Fruit fly (Drosophila melanogaster) whole organism, embryonic: Measurements from ENCODE around the gene meso18E.

Source experiments
- C15 ChIP-seq: fragments of 200-800 bp; sonication (Bioruptor generic); IDR thresholded peaks from 3 replicates; pipeline ENCODE4 v1.3.6; 2022; ENCODE audit warnings: missing biosample characterization, missing genetic modification characterization
- CG10274 ChIP-seq: fragments of 200-800 bp; sonication (Bioruptor generic); optimal IDR thresholded peaks from 3 replicates; lab custom pipeline; 2017; ENCODE audit warnings: missing biosample characterization, mild to moderate bottlenecking, missing genetic modification characterization
- CG11085 ChIP-seq: fragments of 200-800 bp; sonication (Bioruptor generic); IDR thresholded peaks from 2 replicates; pipeline ENCODE4 v1.3.6; 2022; ENCODE audit warnings: missing biosample characterization, missing genetic modification characterization
- CG11723 ChIP-seq: fragments of 200-800 bp; sonication (Bioruptor generic); optimal IDR thresholded peaks from 2 replicates; lab custom pipeline; 2017; ENCODE audit warnings: missing biosample characterization, mild to moderate bottlenecking, missing genetic modification characterization
- CG13123 ChIP-seq: fragments of 200-800 bp; sonication (Bioruptor generic); optimal IDR thresholded peaks from 2 replicates; lab custom pipeline; 2016; ENCODE audit warnings: missing biosample characterization, missing genetic modification characterization
- CG14441 ChIP-seq: fragments of 200-800 bp; sonication (Bioruptor generic); IDR thresholded peaks from 2 replicates; pipeline ENCODE4 v1.3.6; 2022; ENCODE audit warnings: missing biosample characterization, missing genetic modification characterization
- CG15514 ChIP-seq: fragments of 200-800 bp; sonication (Bioruptor generic); optimal IDR thresholded peaks from 3 replicates; lab custom pipeline; 2017; ENCODE audit warnings: missing biosample characterization, missing genetic modification characterization, mild to moderate bottlenecking, moderate library complexity, missing genetic modification reagents
- CG15696 ChIP-seq: fragments of 200-800 bp; sonication (Bioruptor generic); optimal IDR thresholded peaks from 2 replicates; lab custom pipeline; 2019; ENCODE audit warnings: missing biosample characterization, mild to moderate bottlenecking, missing genetic modification characterization, moderate library complexity
- CG16813 ChIP-seq: fragments of 200-800 bp; sonication (Bioruptor generic); IDR thresholded peaks from 3 replicates; pipeline ENCODE4 v1.3.6; 2022; ENCODE audit warnings: missing biosample characterization, missing genetic modification characterization; ENCODE audit not compliant: partially characterized antibody
- CG18619 ChIP-seq: fragments of 200-800 bp; sonication (Bioruptor generic); optimal IDR thresholded peaks from 3 replicates; lab custom pipeline; 2017; ENCODE audit warnings: missing biosample characterization, mild to moderate bottlenecking, missing genetic modification characterization
- CG2116 ChIP-seq: fragments of 200-800 bp; sonication (Bioruptor generic); optimal IDR thresholded peaks from 3 replicates; lab custom pipeline; 2018; ENCODE audit warnings: missing biosample characterization, mild to moderate bottlenecking, missing genetic modification characterization
- CG30431 ChIP-seq: fragments of 200-800 bp; sonication (Bioruptor generic); optimal IDR thresholded peaks from 2 replicates; lab custom pipeline; 2017; ENCODE audit warnings: missing biosample characterization, missing genetic modification characterization
- CG31441 ChIP-seq: fragments of 200-800 bp; sonication (Bioruptor generic); IDR thresholded peaks from 2 replicates; pipeline ENCODE4 v1.3.6; 2022; ENCODE audit warnings: missing biosample characterization, missing genetic modification characterization
- CG3163 ChIP-seq: fragments of 200-800 bp; sonication (Bioruptor generic); optimal IDR thresholded peaks from 3 replicates; lab custom pipeline; 2016; ENCODE audit warnings: missing biosample characterization, missing genetic modification characterization
- CG3838 ChIP-seq: fragments of 200-800 bp; sonication (Bioruptor generic); optimal IDR thresholded peaks from 3 replicates; lab custom pipeline; 2016; ENCODE audit warnings: missing biosample characterization, missing genetic modification characterization
- CG4328 ChIP-seq: fragments of 200-800 bp; sonication (Bioruptor generic); optimal IDR thresholded peaks from 3 replicates; lab custom pipeline; 2017; ENCODE audit warnings: missing biosample characterization, missing genetic modification reagents, missing genetic modification characterization
- CG6689 ChIP-seq: fragments of 200-800 bp; sonication (Bioruptor generic); IDR thresholded peaks from 2 replicates; pipeline ENCODE4 v1.3.6; 2022; ENCODE audit warnings: missing biosample characterization, missing genetic modification characterization
- CG7839 ChIP-seq: fragments of 200-800 bp; sonication (Bioruptor generic); optimal IDR thresholded peaks from 3 replicates; lab custom pipeline; 2018; ENCODE audit warnings: missing biosample characterization, mild to moderate bottlenecking, missing genetic modification characterization, moderate library complexity
- CG8281 ChIP-seq: fragments of 200-800 bp; sonication (Bioruptor generic); optimal IDR thresholded peaks from 2 replicates; lab custom pipeline; 2018; ENCODE audit warnings: missing biosample characterization, mild to moderate bottlenecking, missing genetic modification characterization, moderate library complexity
- CG8290 ChIP-seq, 3 experiments: fragments of 200-800 bp; sonication (Bioruptor generic); optimal IDR thresholded peaks; 2 replicates each; lab custom pipeline; 2016 to 2019; ENCODE audit warnings: missing biosample characterization in 3 of 3, missing genetic modification characterization in 3 of 3, mild to moderate bottlenecking in 2 of 3, moderate library complexity in 1 of 3
- CG8359 ChIP-seq: fragments of 200-800 bp; sonication (Bioruptor generic); optimal IDR thresholded peaks from 2 replicates; lab custom pipeline; 2017; ENCODE audit warnings: missing biosample characterization, mild to moderate bottlenecking, missing genetic modification characterization, borderline replicate concordance
- CG8765 ChIP-seq: fragments of 200-800 bp; sonication (Bioruptor generic); IDR thresholded peaks from 2 replicates; pipeline ENCODE4 v1.3.6; 2022; ENCODE audit warnings: missing biosample characterization, missing genetic modification characterization
- CG9215 ChIP-seq: fragments of 200-800 bp; sonication (Bioruptor generic); IDR thresholded peaks from 2 replicates; pipeline ENCODE4 v1.3.6; 2022; ENCODE audit warnings: missing biosample characterization, missing genetic modification characterization
- CG9797 ChIP-seq: fragments of 200-800 bp; sonication (Bioruptor generic); optimal IDR thresholded peaks from 3 replicates; lab custom pipeline; 2018; ENCODE audit warnings: missing biosample characterization, mild to moderate bottlenecking, missing genetic modification characterization
- CHES-1-like ChIP-seq: fragments of 200-800 bp; sonication (Bioruptor generic); optimal IDR thresholded peaks from 2 replicates; lab custom pipeline; 2016; ENCODE audit warnings: missing biosample characterization, missing genetic modification characterization
- D19A ChIP-seq: fragments of 200-800 bp; optimal IDR thresholded peaks from 3 replicates; lab custom pipeline; 2019; ENCODE audit warnings: missing biosample characterization, mild to moderate bottlenecking, missing genetic modification characterization, moderate library complexity
- HLHmδ ChIP-seq: fragments of 200-800 bp; sonication (Bioruptor generic); optimal IDR thresholded peaks from 2 replicates; lab custom pipeline; 2018; ENCODE audit warnings: missing biosample characterization, mild to moderate bottlenecking, missing genetic modification characterization, moderate library complexity
- HmgD ChIP-seq: fragments of 200-800 bp; sonication (Bioruptor generic); optimal IDR thresholded peaks from 3 replicates; lab custom pipeline; 2016; ENCODE audit warnings: missing biosample characterization, missing genetic modification characterization
- Hr78 ChIP-seq, 2 experiments: fragments of 200-800 bp in 1 of 2; fragments of >200 bp in 1 of 2; sonication (Bioruptor generic) in 1 of 2; optimal IDR thresholded peaks; 2 replicates each; lab custom pipeline; 2017 to 2019; ENCODE audit warnings: missing biosample characterization in 2 of 2, missing genetic modification characterization in 2 of 2, mild to moderate bottlenecking in 1 of 2, moderate library complexity in 1 of 2
- NFAT ChIP-seq: fragments of 200-800 bp; sonication (Bioruptor generic); IDR thresholded peaks from 2 replicates; pipeline ENCODE4 v1.3.6; 2022; ENCODE audit warnings: missing biosample characterization, missing genetic modification characterization
- Nf-YA ChIP-seq: fragments of 200-800 bp; sonication (Bioruptor generic); IDR thresholded peaks from 2 replicates; pipeline ENCODE4 v1.3.6; 2022; ENCODE audit warnings: missing biosample characterization, missing genetic modification characterization
- Nf-YC ChIP-seq: fragments of 200-800 bp; optimal IDR thresholded peaks from 3 replicates; lab custom pipeline; 2019; ENCODE audit warnings: missing biosample characterization, mild to moderate bottlenecking, missing genetic modification characterization, moderate library complexity
- Opbp ChIP-seq: fragments of 200-800 bp; sonication (Bioruptor generic); IDR thresholded peaks from 3 replicates; pipeline ENCODE4 v1.3.6; 2022; ENCODE audit warnings: missing biosample characterization, missing genetic modification characterization; ENCODE audit not compliant: partially characterized antibody
- ash1 ChIP-seq: fragments of 200-800 bp; sonication (Bioruptor generic); optimal IDR thresholded peaks from 2 replicates; lab custom pipeline; 2018; ENCODE audit warnings: missing biosample characterization, mild to moderate bottlenecking, missing genetic modification characterization
- chm ChIP-seq: fragments of 200-800 bp; sonication (Bioruptor generic); IDR thresholded peaks from 2 replicates; pipeline ENCODE4 v1.3.6; 2022; ENCODE audit warnings: missing biosample characterization, missing genetic modification characterization
- croc ChIP-seq: fragments of 200-800 bp; sonication (Bioruptor generic); conservative IDR thresholded peaks from 3 replicates; pipeline ENCODE4 v1.3.6; 2022; ENCODE audit warnings: missing biosample characterization, missing genetic modification characterization
- crp ChIP-seq, 2 experiments: fragments of 200-800 bp; sonication (Bioruptor generic); optimal IDR thresholded peaks; 2 replicates in 1 of 2; 3 replicates in 1 of 2; lab custom pipeline; 2017; ENCODE audit warnings: missing biosample characterization in 2 of 2, missing genetic modification characterization in 2 of 2, mild to moderate bottlenecking in 1 of 2, moderate library complexity in 1 of 2
- gro ChIP-seq: fragments of 200-800 bp; sonication (Bioruptor generic); optimal IDR thresholded peaks from 2 replicates; lab custom pipeline; 2016; ENCODE audit warnings: missing biosample characterization, missing genetic modification characterization
- lbe ChIP-seq: fragments of 200-800 bp; sonication (Bioruptor generic); optimal IDR thresholded peaks from 2 replicates; lab custom pipeline; 2016; ENCODE audit warnings: missing biosample characterization, mild to moderate bottlenecking, missing genetic modification characterization
- nerfin-1 ChIP-seq: fragments of 200-800 bp; sonication (Bioruptor generic); optimal IDR thresholded peaks from 3 replicates; lab custom pipeline; 2019; ENCODE audit warnings: missing biosample characterization, mild to moderate bottlenecking, missing genetic modification characterization, moderate library complexity
- onecut ChIP-seq: fragments of 200-800 bp; sonication (Bioruptor generic); IDR thresholded peaks from 2 replicates; pipeline ENCODE4 v1.3.6; 2022; ENCODE audit warnings: missing biosample characterization, missing genetic modification characterization
- org-1 ChIP-seq: fragments of 200-800 bp; sonication (Bioruptor generic); optimal IDR thresholded peaks from 2 replicates; lab custom pipeline; 2017; ENCODE audit warnings: missing biosample characterization, missing genetic modification characterization
- repo ChIP-seq: fragments of 200-800 bp; sonication (Bioruptor generic); optimal IDR thresholded peaks from 2 replicates; lab custom pipeline; 2016; ENCODE audit warnings: missing biosample characterization, missing genetic modification characterization
- scrt ChIP-seq: fragments of 200-800 bp; sonication (Bioruptor generic); optimal IDR thresholded peaks from 2 replicates; lab custom pipeline; 2018; ENCODE audit warnings: missing biosample characterization, mild to moderate bottlenecking, missing genetic modification characterization, moderate library complexity
- seq ChIP-seq: fragments of 200-800 bp; sonication (Bioruptor generic); IDR thresholded peaks from 2 replicates; pipeline ENCODE4 v1.3.6; 2022; ENCODE audit warnings: missing biosample characterization, missing genetic modification characterization
- sob ChIP-seq: fragments of 200-800 bp; sonication (Bioruptor generic); IDR thresholded peaks from 2 replicates; pipeline ENCODE4 v1.3.6; 2022; ENCODE audit warnings: missing biosample characterization, missing genetic modification characterization
- tio ChIP-seq: fragments of 200-800 bp; sonication (Bioruptor generic); optimal IDR thresholded peaks from 2 replicates; lab custom pipeline; 2017; ENCODE audit warnings: missing biosample characterization, missing genetic modification characterization, inconsistent platforms
- toy ChIP-seq: fragments of 200-800 bp; sonication (Bioruptor generic); IDR thresholded peaks from 2 replicates; pipeline ENCODE4 v1.3.6; 2022; ENCODE audit warnings: missing biosample characterization, missing genetic modification characterization
- ttk ChIP-seq: fragments of 200-800 bp; sonication (Bioruptor generic); IDR thresholded peaks from 2 replicates; pipeline ENCODE4 v2.1.2; 2022; ENCODE audit warnings: missing biosample characterization, missing genetic modification characterization
- unc-4 ChIP-seq: fragments of 200-800 bp; sonication (Bioruptor generic); IDR thresholded peaks from 2 replicates; pipeline ENCODE4 v1.3.6; 2022; ENCODE audit warnings: missing biosample characterization, missing genetic modification characterization; ENCODE audit not compliant: partially characterized antibody

Gene meso18E

DNA sequence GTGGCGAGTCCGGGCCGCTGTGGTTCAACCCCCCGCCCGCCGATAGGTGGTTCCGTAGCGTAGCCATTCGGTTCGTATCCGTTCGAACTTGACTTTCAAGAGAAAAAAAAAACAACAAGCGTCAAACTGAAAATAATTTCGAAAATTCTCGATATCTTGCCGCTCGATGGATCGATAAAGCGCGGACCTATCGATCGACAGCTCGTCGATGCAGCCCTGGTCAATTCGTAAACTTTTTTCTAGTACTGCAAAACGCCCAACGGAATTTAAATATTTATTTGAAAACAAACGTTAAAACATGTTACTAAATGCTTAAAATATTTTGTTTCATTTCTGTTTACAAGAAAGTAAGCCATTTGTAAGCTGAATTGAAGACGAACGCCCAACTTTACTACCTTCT is 49.3 kb upstream of the meso18E start (continued):
- no peak for TF ChIP-seq CG10274 (GFP tag; lab: Kevin White, UChicago)
- no peak for TF ChIP-seq CG18619 (GFP tag; lab: Kevin White, UChicago)
- TF ChIP-seq NFAT (GFP tag; lab: Robert Waterston, UW), result no peak
- no peak for TF ChIP-seq CG6689 (GFP tag; lab: Robert Waterston, UW)
- TF ChIP-seq CG14441 (GFP tag; lab: Robert Waterston, UW), result no peak
- TF ChIP-seq chm (GFP tag; lab: Robert Waterston, UW), result no peak
- no peak for TF ChIP-seq CG8281 (tag; lab: Kevin White, UChicago)
- no peak for TF ChIP-seq ash1 (GFP tag; lab: Kevin White, UChicago)
- TF ChIP-seq Nf-YA (GFP tag; lab: Robert Waterston, UW), result no peak
- TF ChIP-seq CG3163, result peak; percentile 10
- TF ChIP-seq CG4328, result no peak
- no peak for TF ChIP-seq C15 (GFP tag; lab: Robert Waterston, UW)
- TF ChIP-seq scrt (GFP tag; lab: Kevin White, UChicago), result no peak
- TF ChIP-seq CG15696 (tag; lab: Kevin White, UChicago), result no peak
- no peak for TF ChIP-seq CHES-1-like (GFP tag; lab: Kevin White, UChicago)
- TF ChIP-seq CG16813 (GFP tag; lab: Robert Waterston, UW), result peak; percentile 60
- peak; percentile 61 for TF ChIP-seq CG15514
- TF ChIP-seq unc-4 (GFP tag; lab: Robert Waterston, UW), result peak; percentile 38; the same call in 1 of the 2 replicates
- TF ChIP-seq ttk, result no peak
- TF ChIP-seq onecut, result no peak
- TF ChIP-seq nerfin-1 (tag; lab: Kevin White, UChicago), result no peak
- TF ChIP-seq CG13123 (GFP tag; lab: Kevin White, UChicago), result no peak
- no peak for TF ChIP-seq Hr78 (GFP tag; optimal IDR thresholded peaks at IDR 0.05; lab: Kevin White, UChicago)
- TF ChIP-seq lbe, result no peak
- TF ChIP-seq sob (GFP tag; lab: Robert Waterston, UW), result 0 out of 2 replicates have a peak, but pooled peaks have one; percentile 39
- no peak for TF ChIP-seq crp (GFP tag; optimal IDR thresholded peaks at IDR 0.05; lab: Kevin White, UChicago)
- TF ChIP-seq CG7839, result no peak
- no peak for TF ChIP-seq seq
- TF ChIP-seq D19A, result no peak
- peak; percentile 97 for TF ChIP-seq CG2116 (GFP tag; lab: Kevin White, UChicago)
- TF ChIP-seq croc (GFP tag; lab: Robert Waterston, UW), result no peak
- TF ChIP-seq CG9797 (GFP tag; lab: Kevin White, UChicago), result peak; percentile 33
- TF ChIP-seq HLHmδ (GFP tag; lab: Kevin White, UChicago), result no peak
- TF ChIP-seq repo (GFP tag; lab: Kevin White, UChicago), result no peak
- no peak for TF ChIP-seq toy
- TF ChIP-seq CG9215, result no peak
- TF ChIP-seq Nf-YC, result no peak
- TF ChIP-seq CG11085, result no peak
- TF ChIP-seq CG8290 (GFP tag; optimal IDR thresholded peaks at IDR 0.05; lab: Kevin White, UChicago), result peak; percentile 18
- peak in 1 of 2 experiments; percentile 37 for TF ChIP-seq CG8290 (tag; optimal IDR thresholded peaks at IDR 0.05; lab: Kevin White, UChicago)
- no peak for TF ChIP-seq CG31441 (GFP tag; lab: Robert Waterston, UW)
- TF ChIP-seq CG8359 (GFP tag; lab: Kevin White, UChicago), result no peak
- peak; percentile 52; the same call in 1 of the 3 replicates for TF ChIP-seq Opbp (GFP tag; lab: Robert Waterston, UW)
- no peak for TF ChIP-seq gro (GFP tag; lab: Kevin White, UChicago)
- TF ChIP-seq org-1 (GFP tag; lab: Kevin White, UChicago), result no peak
- no peak for TF ChIP-seq CG8765 (GFP tag; lab: Robert Waterston, UW)
- TF ChIP-seq CG11723 (GFP tag; lab: Kevin White, UChicago), result no peak
- TF ChIP-seq CG30431 (GFP tag; lab: Kevin White, UChicago), result no peak
- no peak for TF ChIP-seq CG3838
- no peak for TF ChIP-seq HmgD (GFP tag; lab: Kevin White, UChicago)
- no peak for TF ChIP-seq tio (GFP tag; lab: Kevin White, UChicago)
